Worm (Caenorhabditis elegans) whole organism, young adult: ENCODE measurements around the gene nhr-183.

Experiments
- B0336.3 ChIP-seq: fragments of 200-800 bp; sonication (Bioruptor generic); IDR thresholded peaks from 2 replicates; pipeline ENCODE4 v1.3.6; 2022; ENCODE audit warnings: missing genetic modification characterization, missing compliant biosample characterization
- F52B5.7 ChIP-seq: sonication (generic microtip); optimal IDR thresholded peaks from 2 replicates; lab custom pipeline; 2016; ENCODE audit warnings: mild to moderate bottlenecking, missing genetic modification characterization, missing compliant biosample characterization
- T07F8.4 ChIP-seq: sonication (generic microtip); optimal IDR thresholded peaks from 2 replicates; lab custom pipeline; 2016; ENCODE audit warnings: mild to moderate bottlenecking, missing genetic modification characterization, moderate library complexity, missing compliant biosample characterization
- Y79H2A.3 ChIP-seq: fragments of 200-800 bp; sonication (Bioruptor generic); conservative IDR thresholded peaks from 2 replicates; pipeline ENCODE4 v1.3.6; 2022; ENCODE audit warnings: missing genetic modification reagents, missing genetic modification characterization, missing compliant biosample characterization
- attf-6 ChIP-seq: fragments of 200-800 bp; sonication (Bioruptor generic); IDR thresholded peaks from 2 replicates; pipeline ENCODE4 v1.3.6; 2022; ENCODE audit warnings: missing genetic modification reagents, missing genetic modification characterization, missing compliant biosample characterization
- hlh-26 ChIP-seq: fragments of 200-800 bp; sonication (Bioruptor generic); conservative IDR thresholded peaks from 2 replicates; pipeline ENCODE4 v1.3.6; 2022; ENCODE audit warnings: missing genetic modification reagents, missing genetic modification characterization, missing compliant biosample characterization
- hmg-20 ChIP-seq: fragments of 200-800 bp; sonication (Bioruptor generic); IDR thresholded peaks from 2 replicates; pipeline ENCODE4 v1.3.6; 2022; ENCODE audit warnings: missing genetic modification reagents, missing genetic modification characterization, missing compliant biosample characterization
- madf-10 ChIP-seq: sonication (generic microtip); optimal IDR thresholded peaks from 2 replicates; lab custom pipeline; 2016; ENCODE audit warnings: mild to moderate bottlenecking, missing genetic modification characterization, missing compliant biosample characterization
- nhr-90 ChIP-seq: sonication (generic microtip); optimal IDR thresholded peaks from 2 replicates; lab custom pipeline; 2016; ENCODE audit warnings: missing genotype, mild to moderate bottlenecking, missing genetic modification characterization, missing compliant biosample characterization
- repo-1 ChIP-seq: sonication (generic microtip); optimal IDR thresholded peaks from 2 replicates; lab custom pipeline; 2017; ENCODE audit warnings: mild to moderate bottlenecking, missing genetic modification characterization, missing compliant biosample characterization
- snpc-4 ChIP-seq, 5 experiments: fragments of 150-350 bp in 1 of 5; sonication (generic microtip) in 4 of 5; optimal IDR thresholded peaks; 2 replicates each; lab custom pipeline; 2014 to 2018; ENCODE audit warnings: missing genetic modification characterization in 5 of 5, missing biosample characterization in 3 of 5, antibody characterized with exemption in 2 of 5, mild to moderate bottlenecking in 2 of 5, missing compliant biosample characterization in 2 of 5, missing genotype in 2 of 5, moderate library complexity in 2 of 5, missing genetic modification reagents in 1 of 5
- tbp1 ChIP-seq: fragments of 200-800 bp; sonication (Bioruptor generic); optimal IDR thresholded peaks from 2 replicates; lab custom pipeline; 2018; ENCODE audit warnings: mild to moderate bottlenecking, missing genetic modification characterization, missing compliant biosample characterization
- zim-3 ChIP-seq: sonication (generic microtip); optimal IDR thresholded peaks from 2 replicates; lab custom pipeline; 2017; ENCODE audit warnings: mild to moderate bottlenecking, missing genetic modification characterization, moderate library complexity, missing compliant biosample characterization
- ztf-18 ChIP-seq: sonication (generic microtip); optimal IDR thresholded peaks from 2 replicates; lab custom pipeline; 2016; ENCODE audit warnings: missing genotype, mild to moderate bottlenecking, missing genetic modification characterization, missing compliant biosample characterization

- TF ChIP-seq Y79H2A.3 (GFP tag; lab: Robert Waterston, UW) (no peak), snpc-4 (GFP tag; optimal IDR thresholded peaks at IDR 0.05; lab: Kevin White, UChicago) (no peak), snpc-4 (tag; optimal IDR thresholded peaks at IDR 0.05; lab: Kevin White, UChicago) (no peak), T07F8.4 (tag; lab: Kevin White, UChicago) (no peak), ztf-18 (no peak), madf-10 (tag; lab: Kevin White, UChicago) (no peak), hlh-26 (GFP tag; lab: Robert Waterston, UW) (no peak), attf-6 (GFP tag; lab: Robert Waterston, UW) (no peak), zim-3 (no peak), B0336.3 (no peak), F52B5.7 (tag; lab: Kevin White, UChicago) (no peak), repo-1 (tag; lab: Kevin White, UChicago) (no peak), hmg-20 (no peak), tbp1 (GFP tag; lab: Kevin White, UChicago) (no peak), nhr-90 (tag; lab: Kevin White, UChicago) (no peak)
Measured at ce11 chrV:2221764-2222163, 42.7 kb downstream of the nhr-183 start, which contains the start of gene nhr-128.
